Worm (Caenorhabditis elegans) whole organism, L4/young adult: Measurements from ENCODE around the gene T09B9.5.

Experiments
- W03F9.2 ChIP-seq: fragments of 150-350 bp; optimal IDR thresholded peaks from 2 replicates; lab custom pipeline; 2014; ENCODE audit warnings: missing biosample characterization, missing genetic modification characterization
- dao-5 ChIP-seq: sonication (generic microtip); optimal IDR thresholded peaks from 2 replicates; lab custom pipeline; 2016; ENCODE audit warnings: missing genotype, missing genetic modification characterization, moderate library complexity, missing compliant biosample characterization
- him-1 ChIP-seq: sonication (generic microtip); optimal IDR thresholded peaks from 2 replicates; lab custom pipeline; 2016; ENCODE audit warnings: missing genotype, missing genetic modification reagents, missing genetic modification characterization, missing compliant biosample characterization

Gene T09B9.5

ce11 chrX:9795579-9795978 lies 18.0 kb downstream of the T09B9.5 start:
- no peak for TF ChIP-seq him-1 (tag; lab: Kevin White, UChicago)
- TF ChIP-seq dao-5 (tag; lab: Kevin White, UChicago) = no peak
- no peak for TF ChIP-seq W03F9.2 (tag; lab: Kevin White, UChicago)

- TF ChIP-seq him-1 (tag; lab: Kevin White, UChicago) (no peak), W03F9.2 (tag; lab: Kevin White, UChicago) (no peak), dao-5 (tag; lab: Kevin White, UChicago) (no peak)
Observed at ce11 chrX:9796063-9796462, 18.5 kb downstream of the T09B9.5 start.

ce11 chrX:9798530-9798929 lies 20.9 kb downstream of the T09B9.5 start, which contains the start of gene F36G3.3:
F36G3.3 (plus strand) TSS chrX:9798835.
- no peak for TF ChIP-seq W03F9.2 (tag; lab: Kevin White, UChicago)
- no peak for TF ChIP-seq him-1 (tag; lab: Kevin White, UChicago)
- TF ChIP-seq dao-5 (tag; lab: Kevin White, UChicago) = no peak

- TF ChIP-seq W03F9.2 (tag; lab: Kevin White, UChicago) (no peak), him-1 (tag; lab: Kevin White, UChicago) (no peak), dao-5 (tag; lab: Kevin White, UChicago) (no peak)
Observed at ce11 chrX:9803603-9804002, 26.0 kb downstream of the T09B9.5 start.

- TF ChIP-seq dao-5 (tag; lab: Kevin White, UChicago) = no peak
- no peak for TF ChIP-seq W03F9.2 (tag; lab: Kevin White, UChicago)
- no peak for TF ChIP-seq him-1 (tag; lab: Kevin White, UChicago)
Observed at ce11 chrX:9804735-9805134, 27.2 kb downstream of the T09B9.5 start.

- TF ChIP-seq dao-5 (tag; lab: Kevin White, UChicago) (no peak), him-1 (tag; lab: Kevin White, UChicago) (no peak), W03F9.2 (tag; lab: Kevin White, UChicago) (no peak)
Observed at ce11 chrX:9805426-9805825, 27.8 kb downstream of the T09B9.5 start.

ce11 chrX:9807377-9808048 lies 29.9 kb downstream of the T09B9.5 start, which contains the start of gene lgc-47:
lgc-47 (minus strand) TSS chrX:9807662.
- TF ChIP-seq W03F9.2 (tag; lab: Kevin White, UChicago) (no peak), him-1 (tag; lab: Kevin White, UChicago) (no peak), dao-5 (tag; lab: Kevin White, UChicago) (no peak)

ce11 chrX:9814132-9814811 lies 36.7 kb downstream of the T09B9.5 start:
- TF ChIP-seq W03F9.2 (tag; lab: Kevin White, UChicago) = no peak
- TF ChIP-seq him-1 (tag; lab: Kevin White, UChicago) = no peak
- TF ChIP-seq dao-5 (tag; lab: Kevin White, UChicago) = no peak

- TF ChIP-seq him-1 (tag; lab: Kevin White, UChicago) (no peak), W03F9.2 (tag; lab: Kevin White, UChicago) (no peak), dao-5 (tag; lab: Kevin White, UChicago) (no peak)
Observed at ce11 chrX:9822173-9822572, 44.6 kb downstream of the T09B9.5 start, which contains the start of gene dpy-22. dpy-22 (minus strand) TSS chrX:9822273.

- TF ChIP-seq dao-5 (tag; lab: Kevin White, UChicago) (peak; percentile 14), him-1 (tag; lab: Kevin White, UChicago) (no peak), W03F9.2 (tag; lab: Kevin White, UChicago) (no peak)
Observed at ce11 chrX:9822606-9823264, 45.2 kb downstream of the T09B9.5 start.
